Worm (Caenorhabditis elegans) whole organism, late embryonic: ENCODE results near the gene W02G9.3.

Experiments
- C08G9.2 ChIP-seq: sonication (generic microtip); optimal IDR thresholded peaks from 2 replicates; lab custom pipeline; 2016; ENCODE audit warnings: mild to moderate bottlenecking, missing genetic modification characterization, moderate library complexity, missing compliant biosample characterization
- C38D4.7 ChIP-seq: fragments of 200-800 bp; sonication (Bioruptor generic); optimal IDR thresholded peaks from 2 replicates; lab custom pipeline; 2018; ENCODE audit warnings: mild to moderate bottlenecking, missing genetic modification characterization, moderate library complexity, missing compliant biosample characterization
- ama-1 ChIP-seq: fragments of 150-350 bp; optimal IDR thresholded peaks from 2 replicates; lab custom pipeline; 2014
- ceh-34 ChIP-seq: sonication (generic microtip); optimal IDR thresholded peaks from 2 replicates; lab custom pipeline; 2016; ENCODE audit warnings: mild to moderate bottlenecking, missing genetic modification characterization, missing compliant biosample characterization
- ceh-9 ChIP-seq: sonication (generic microtip); optimal IDR thresholded peaks from 2 replicates; lab custom pipeline; 2016; ENCODE audit warnings: mild to moderate bottlenecking, missing genetic modification characterization, inconsistent platforms, missing compliant biosample characterization
- ets-4 ChIP-seq: sonication (generic microtip); optimal IDR thresholded peaks from 2 replicates; lab custom pipeline; 2016; ENCODE audit warnings: missing genetic modification characterization, missing compliant biosample characterization
- eyg-1 ChIP-seq: sonication (generic microtip); optimal IDR thresholded peaks from 2 replicates; lab custom pipeline; 2016; ENCODE audit warnings: missing genotype, missing genetic modification characterization, missing compliant biosample characterization
- fax-1 ChIP-seq: sonication (generic microtip); optimal IDR thresholded peaks from 2 replicates; lab custom pipeline; 2016; ENCODE audit warnings: missing genotype, missing genetic modification characterization, missing compliant biosample characterization
- gmeb-2 ChIP-seq: sonication (generic microtip); optimal IDR thresholded peaks from 2 replicates; lab custom pipeline; 2016; ENCODE audit warnings: missing genetic modification characterization, inconsistent platforms, missing compliant biosample characterization
- hlh-30 ChIP-seq: sonication (generic microtip); optimal IDR thresholded peaks from 2 replicates; lab custom pipeline; 2017; ENCODE audit warnings: antibody characterized with exemption, missing genetic modification characterization, missing compliant biosample characterization; ENCODE audit not compliant: insufficient read depth
- madf-2 ChIP-seq: sonication (generic microtip); optimal IDR thresholded peaks from 2 replicates; lab custom pipeline; 2017; ENCODE audit warnings: missing genetic modification characterization, missing compliant biosample characterization
- npax-4 ChIP-seq: sonication (generic microtip); optimal IDR thresholded peaks from 2 replicates; lab custom pipeline; 2016; ENCODE audit warnings: missing genetic modification characterization, missing compliant biosample characterization
- odd-2 ChIP-seq: sonication (generic microtip); optimal IDR thresholded peaks from 2 replicates; lab custom pipeline; 2017; ENCODE audit warnings: antibody characterized with exemption, mild to moderate bottlenecking, missing genetic modification characterization, missing compliant biosample characterization

ce11 chrV:2664525-2665053, 8.2 kb upstream of the W02G9.3 start, which contains the start of gene ndx-2:
- no peak for TF ChIP-seq npax-4
- TF ChIP-seq odd-2 (tag; lab: Kevin White, UChicago), result no peak
- TF ChIP-seq ceh-9 (tag; lab: Kevin White, UChicago), result no peak
- no peak for TF ChIP-seq C38D4.7 (GFP tag; lab: Kevin White, UChicago)
- TF ChIP-seq fax-1 (tag; lab: Kevin White, UChicago), result no peak
- TF ChIP-seq eyg-1 (tag; lab: Kevin White, UChicago), result no peak
- TF ChIP-seq ceh-34 (tag; lab: Kevin White, UChicago), result no peak
- TF ChIP-seq ama-1, result no peak
- TF ChIP-seq madf-2 (tag; lab: Kevin White, UChicago), result no peak
- no peak for TF ChIP-seq hlh-30 (tag; lab: Kevin White, UChicago)
- TF ChIP-seq C08G9.2 (tag; lab: Kevin White, UChicago), result no peak
- no peak for TF ChIP-seq ets-4
- TF ChIP-seq gmeb-2 (tag; lab: Kevin White, UChicago), result no peak
